Fruit fly (Drosophila melanogaster) whole organism, prepupa: Measurements from ENCODE around the gene CG15814.

Source experiments
- Blimp-1 ChIP-seq: fragments of 200-800 bp; sonication (Bioruptor generic); optimal IDR thresholded peaks from 3 replicates; lab custom pipeline; 2017; ENCODE audit warnings: missing biosample characterization, missing genetic modification characterization, mild to moderate bottlenecking, moderate library complexity, missing genetic modification reagents
- CG11294 ChIP-seq: fragments of 200-800 bp; sonication (Bioruptor generic); IDR thresholded peaks from 2 replicates; pipeline ENCODE4 v1.3.6; 2022; ENCODE audit warnings: missing biosample characterization, missing genetic modification characterization
- CG11762 ChIP-seq: fragments of 200-800 bp; sonication (Bioruptor generic); optimal IDR thresholded peaks from 3 replicates; lab custom pipeline; 2016; ENCODE audit warnings: missing biosample characterization, missing genetic modification characterization; ENCODE audit not compliant: insufficient read depth
- CG11902 ChIP-seq: fragments of 200-800 bp; sonication (Bioruptor generic); optimal IDR thresholded peaks from 3 replicates; lab custom pipeline; 2016; ENCODE audit warnings: missing biosample characterization, missing genetic modification characterization
- CG16779 ChIP-seq: fragments of 200-800 bp; sonication (Bioruptor generic); optimal IDR thresholded peaks from 3 replicates; lab custom pipeline; 2017; ENCODE audit warnings: missing biosample characterization, mild to moderate bottlenecking, missing genetic modification characterization
- CG3032 ChIP-seq: fragments of 200-800 bp; optimal IDR thresholded peaks from 2 replicates; lab custom pipeline; 2019; ENCODE audit warnings: missing biosample characterization, mild to moderate bottlenecking, missing genetic modification characterization, moderate library complexity
- CG31627 ChIP-seq: fragments of 200-800 bp; sonication (Bioruptor generic); optimal IDR thresholded peaks from 3 replicates; lab custom pipeline; 2016; ENCODE audit warnings: missing biosample characterization, missing genetic modification characterization
- CG32006 ChIP-seq: fragments of 200-800 bp; sonication (Bioruptor generic); optimal IDR thresholded peaks from 3 replicates; lab custom pipeline; 2017; ENCODE audit warnings: missing biosample characterization, mild to moderate bottlenecking, missing genetic modification characterization
- CG34406 ChIP-seq: fragments of 200-800 bp; sonication (Bioruptor generic); optimal IDR thresholded peaks from 3 replicates; lab custom pipeline; 2016; ENCODE audit warnings: missing biosample characterization, missing genetic modification characterization
- CG3919 ChIP-seq: fragments of 200-800 bp; sonication (Bioruptor generic); optimal IDR thresholded peaks from 3 replicates; lab custom pipeline; 2016; ENCODE audit warnings: missing biosample characterization, missing genetic modification characterization
- CG6163 ChIP-seq: fragments of 200-800 bp; sonication (Bioruptor generic); IDR thresholded peaks from 3 replicates; pipeline ENCODE4 v1.3.6; 2022; ENCODE audit warnings: missing biosample characterization, missing genetic modification characterization
- CG6276 ChIP-seq: fragments of 200-800 bp; sonication (Bioruptor generic); optimal IDR thresholded peaks from 2 replicates; lab custom pipeline; 2017; ENCODE audit warnings: missing biosample characterization, mild to moderate bottlenecking, missing genetic modification characterization
- CG6792 ChIP-seq: fragments of 200-800 bp; sonication (Bioruptor generic); optimal IDR thresholded peaks from 3 replicates; lab custom pipeline; 2016; ENCODE audit warnings: missing biosample characterization, missing genetic modification characterization
- CG6808 ChIP-seq: fragments of 200-800 bp; sonication (Bioruptor generic); optimal IDR thresholded peaks from 3 replicates; lab custom pipeline; 2017; ENCODE audit warnings: missing biosample characterization, missing genetic modification characterization, mild to moderate bottlenecking, moderate library complexity, missing genetic modification reagents
- CG6854 ChIP-seq: fragments of 200-800 bp; sonication (Bioruptor generic); optimal IDR thresholded peaks from 2 replicates; lab custom pipeline; 2017; ENCODE audit warnings: missing biosample characterization, mild to moderate bottlenecking, missing genetic modification characterization
- CG8119 ChIP-seq: fragments of 200-800 bp; sonication (Bioruptor generic); IDR thresholded peaks from 3 replicates; pipeline ENCODE4 v1.3.6; 2022; ENCODE audit warnings: missing biosample characterization, missing genetic modification characterization
- CG8632 ChIP-seq: fragments of 200-800 bp; sonication (Bioruptor generic); optimal IDR thresholded peaks from 3 replicates; lab custom pipeline; 2016; ENCODE audit warnings: missing biosample characterization, missing genetic modification characterization
- CG9139 ChIP-seq: fragments of 200-800 bp; sonication (Bioruptor generic); optimal IDR thresholded peaks from 3 replicates; lab custom pipeline; 2017; ENCODE audit warnings: missing biosample characterization, mild to moderate bottlenecking, missing genetic modification characterization
- Eip75B ChIP-seq: fragments of 200-800 bp; sonication (Bioruptor generic); optimal IDR thresholded peaks from 3 replicates; lab custom pipeline; 2016; ENCODE audit warnings: missing biosample characterization, missing genetic modification characterization
- Eip78C ChIP-seq: fragments of 200-800 bp; sonication (Bioruptor generic); peaks from one replicate; lab custom pipeline; 2016; ENCODE audit warnings: missing biosample characterization, missing genetic modification characterization
- Eip93F ChIP-seq: fragments of 200-800 bp; sonication (Bioruptor generic); optimal IDR thresholded peaks from 2 replicates; lab custom pipeline; 2016; ENCODE audit warnings: missing biosample characterization, mild to moderate bottlenecking, missing genetic modification characterization
- Ets21C ChIP-seq: fragments of 200-800 bp; sonication (Bioruptor generic); optimal IDR thresholded peaks from 3 replicates; lab custom pipeline; 2016; ENCODE audit warnings: missing biosample characterization, missing genetic modification characterization
- Ets96B ChIP-seq: fragments of 200-800 bp; optimal IDR thresholded peaks from 2 replicates; lab custom pipeline; 2019; ENCODE audit warnings: missing biosample characterization, mild to moderate bottlenecking, missing genetic modification characterization, moderate library complexity
- Gug ChIP-seq: fragments of 200-800 bp; sonication (Bioruptor generic); IDR thresholded peaks from 2 replicates; pipeline ENCODE4 v1.3.6; 2022; ENCODE audit warnings: missing biosample characterization, missing genetic modification characterization
- Hr39 ChIP-seq: fragments of 200-800 bp; sonication (Bioruptor generic); optimal IDR thresholded peaks from 2 replicates; lab custom pipeline; 2016; ENCODE audit warnings: missing biosample characterization, missing genetic modification characterization
- Hr4 ChIP-seq: fragments of 200-800 bp; sonication (Bioruptor generic); optimal IDR thresholded peaks from 3 replicates; lab custom pipeline; 2016; ENCODE audit warnings: missing biosample characterization, missing genetic modification characterization
- Lpt ChIP-seq: fragments of 200-800 bp; sonication (Bioruptor generic); optimal IDR thresholded peaks from 3 replicates; lab custom pipeline; 2016; ENCODE audit warnings: missing biosample characterization, missing genetic modification characterization
- Smox ChIP-seq: fragments of 200-800 bp; sonication (Bioruptor generic); optimal IDR thresholded peaks from 3 replicates; lab custom pipeline; 2016; ENCODE audit warnings: missing biosample characterization, missing genetic modification characterization
- Sox102F ChIP-seq: fragments of 200-800 bp; sonication (Bioruptor generic); optimal IDR thresholded peaks from 2 replicates; lab custom pipeline; 2016; ENCODE audit warnings: missing biosample characterization, mild to moderate bottlenecking, missing genetic modification characterization
- Sox15 ChIP-seq: fragments of 200-800 bp; sonication (Bioruptor generic); optimal IDR thresholded peaks from 3 replicates; lab custom pipeline; 2016; ENCODE audit warnings: missing biosample characterization, missing genetic modification characterization
- achi ChIP-seq: fragments of 200-800 bp; sonication (Bioruptor generic); optimal IDR thresholded peaks from 3 replicates; lab custom pipeline; 2016; ENCODE audit warnings: missing biosample characterization, missing genetic modification characterization
- acj6 ChIP-seq: fragments of 200-800 bp; sonication (Bioruptor generic); optimal IDR thresholded peaks from 3 replicates; lab custom pipeline; 2016; ENCODE audit warnings: missing biosample characterization, missing genetic modification characterization
- cyc ChIP-seq: fragments of 200-800 bp; sonication (Bioruptor generic); optimal IDR thresholded peaks from 3 replicates; lab custom pipeline; 2016; ENCODE audit warnings: missing biosample characterization, missing genetic modification characterization
- dac ChIP-seq: fragments of 200-800 bp; sonication (Bioruptor generic); optimal IDR thresholded peaks from 2 replicates; lab custom pipeline; 2017; ENCODE audit warnings: missing biosample characterization, mild to moderate bottlenecking, missing genetic modification characterization
- eg ChIP-seq: fragments of 200-800 bp; sonication (Bioruptor generic); IDR thresholded peaks from 3 replicates; pipeline ENCODE4 v1.3.6; 2022; ENCODE audit warnings: missing biosample characterization, missing genetic modification characterization
- esn ChIP-seq: fragments of 200-800 bp; sonication (Bioruptor generic); optimal IDR thresholded peaks from 2 replicates; lab custom pipeline; 2016; ENCODE audit warnings: missing biosample characterization, mild to moderate bottlenecking, missing genetic modification characterization, moderate library complexity
- fd85E ChIP-seq: fragments of 200-800 bp; sonication (Bioruptor generic); optimal IDR thresholded peaks from 3 replicates; lab custom pipeline; 2016; ENCODE audit warnings: missing biosample characterization, missing genetic modification characterization
- fkh ChIP-seq: fragments of 200-800 bp; sonication (Bioruptor generic); optimal IDR thresholded peaks from 3 replicates; lab custom pipeline; 2017; ENCODE audit warnings: missing biosample characterization, mild to moderate bottlenecking, missing genetic modification characterization, moderate library complexity
- lz ChIP-seq: fragments of 200-800 bp; sonication (Bioruptor generic); optimal IDR thresholded peaks from 3 replicates; lab custom pipeline; 2016; ENCODE audit warnings: missing biosample characterization, missing genetic modification characterization
- net ChIP-seq: fragments of 200-800 bp; sonication (Bioruptor generic); optimal IDR thresholded peaks from 3 replicates; lab custom pipeline; 2016; ENCODE audit warnings: missing biosample characterization, missing genetic modification characterization
- salr ChIP-seq, 2 experiments: fragments of 200-800 bp; sonication (Bioruptor generic); optimal IDR thresholded peaks; 3 replicates each; lab custom pipeline; 2016 to 2018; ENCODE audit warnings: missing biosample characterization in 2 of 2, missing genetic modification characterization in 2 of 2, mild to moderate bottlenecking in 1 of 2
- spab ChIP-seq: fragments of 200-800 bp; sonication (Bioruptor generic); optimal IDR thresholded peaks from 2 replicates; lab custom pipeline; 2017; ENCODE audit warnings: missing biosample characterization, mild to moderate bottlenecking, missing genetic modification characterization, missing genetic modification reagents
- ss ChIP-seq, 2 experiments: fragments of 200-800 bp; sonication (Bioruptor generic); optimal IDR thresholded peaks; 2 replicates in 1 of 2; 3 replicates in 1 of 2; lab custom pipeline; 2017 to 2018; ENCODE audit warnings: mild to moderate bottlenecking in 2 of 2, missing biosample characterization in 2 of 2, missing genetic modification characterization in 2 of 2, moderate library complexity in 1 of 2
- svp ChIP-seq: fragments of 200-800 bp; sonication (Bioruptor generic); peaks from one replicate; lab custom pipeline; 2016; ENCODE audit warnings: missing biosample characterization, missing genetic modification characterization
- topi ChIP-seq: fragments of 200-800 bp; sonication (Bioruptor generic); optimal IDR thresholded peaks from 3 replicates; lab custom pipeline; 2016; ENCODE audit warnings: missing biosample characterization, missing genetic modification characterization

CG15814 gene

DNA sequence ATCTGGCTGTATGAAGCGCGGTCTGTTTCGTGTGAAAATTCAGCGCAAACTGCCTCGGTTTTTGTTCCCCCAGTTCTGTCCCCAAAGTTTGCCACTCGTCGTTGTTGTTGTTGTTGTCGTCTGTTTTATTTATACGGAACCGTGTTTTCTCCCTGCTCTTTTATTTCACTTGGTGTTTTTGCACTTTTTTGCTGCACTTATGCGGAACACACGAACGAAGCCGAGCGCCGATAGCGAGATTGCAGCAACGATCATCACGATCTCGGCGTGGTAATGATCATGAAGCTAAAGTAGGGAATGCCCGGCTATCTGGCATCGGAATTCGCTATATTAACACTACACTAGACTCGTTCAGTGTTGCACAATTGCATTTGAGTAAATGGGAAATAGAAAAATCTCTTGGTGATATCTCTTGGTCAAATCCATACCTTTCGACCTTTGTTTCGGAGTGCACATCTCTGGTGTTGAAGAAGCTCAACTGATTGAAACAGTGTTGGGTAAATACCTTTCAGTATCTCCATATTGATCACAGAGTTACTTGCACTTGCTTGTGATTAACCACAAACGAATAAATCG lies 25.0 kb upstream of the CG15814 start (continued):
- TF ChIP-seq CG34406 (peak; percentile 4), salr (GFP tag; optimal IDR thresholded peaks at IDR 0.05; lab: Kevin White, UChicago) (no peak), CG11762 (GFP tag; lab: Kevin White, UChicago) (peak; percentile 6), CG11294 (GFP tag; lab: Robert Waterston, UW) (no peak), CG6792 (GFP tag; lab: Kevin White, UChicago) (peak; percentile 46), CG3032 (tag; lab: Kevin White, UChicago) (no peak), Smox (GFP tag; lab: Kevin White, UChicago) (peak; percentile 15), Gug (no peak), Ets21C (GFP tag; lab: Kevin White, UChicago) (peak; percentile 41), cyc (peak; percentile 56), Sox102F (GFP tag; lab: Kevin White, UChicago) (peak; percentile 55), CG9139 (GFP tag; lab: Kevin White, UChicago) (peak; percentile 17), Sox15 (GFP tag; lab: Kevin White, UChicago) (peak; percentile 30), CG32006 (GFP tag; lab: Kevin White, UChicago) (peak; percentile 32), Hr4 (GFP tag; lab: Kevin White, UChicago) (peak; percentile 62), CG31627 (GFP tag; lab: Kevin White, UChicago) (peak; percentile 64), CG11902 (GFP tag; lab: Kevin White, UChicago) (peak; percentile 20), CG6163 (peak; percentile 46; the same call in 2 of the 3 replicates), Eip75B (peak; percentile 53), CG3919 (GFP tag; lab: Kevin White, UChicago) (peak; percentile 58), CG16779 (tag; lab: Kevin White, UChicago) (peak; percentile 20), net (GFP tag; lab: Kevin White, UChicago) (peak; percentile 28), CG6276 (GFP tag; lab: Kevin White, UChicago) (peak; percentile 27)

DNA sequence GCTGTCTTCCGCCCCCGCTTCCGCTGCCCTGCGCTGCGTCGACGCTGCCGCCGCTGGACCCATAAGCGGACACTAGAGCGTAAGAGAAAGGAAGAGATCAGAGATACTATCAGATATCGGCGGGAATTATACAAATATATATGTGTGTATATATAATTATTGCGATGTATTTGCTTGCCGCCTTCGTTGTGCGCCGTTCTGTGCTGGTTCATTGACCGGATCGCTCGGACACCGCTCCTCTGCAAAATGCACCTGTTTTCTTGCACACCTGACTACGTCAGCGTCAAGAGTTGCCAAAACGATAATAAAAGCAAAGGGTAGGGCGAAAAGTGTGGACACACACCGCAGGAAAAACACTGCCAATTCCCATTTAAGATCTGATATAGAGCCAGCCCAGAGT lies 23.2 kb upstream of the CG15814 start:
- TF ChIP-seq topi (GFP tag; lab: Kevin White, UChicago) (peak; percentile 6), Ets21C (GFP tag; lab: Kevin White, UChicago) (peak; percentile 18), CG31627 (GFP tag; lab: Kevin White, UChicago) (no peak), Ets96B (tag; lab: Kevin White, UChicago) (no peak), Eip93F (GFP tag; lab: Kevin White, UChicago) (peak; percentile 16), svp (GFP tag; lab: Kevin White, UChicago) (peak; percentile 71), CG8632 (GFP tag; lab: Kevin White, UChicago) (no peak), CG3032 (tag; lab: Kevin White, UChicago) (no peak), CG6854 (GFP tag; lab: Kevin White, UChicago) (no peak), CG11762 (GFP tag; lab: Kevin White, UChicago) (no peak), CG11902 (GFP tag; lab: Kevin White, UChicago) (no peak), net (GFP tag; lab: Kevin White, UChicago) (no peak), lz (GFP tag; lab: Kevin White, UChicago) (no peak), CG6792 (GFP tag; lab: Kevin White, UChicago) (no peak), CG6163 (no peak), achi (no peak)

DNA sequence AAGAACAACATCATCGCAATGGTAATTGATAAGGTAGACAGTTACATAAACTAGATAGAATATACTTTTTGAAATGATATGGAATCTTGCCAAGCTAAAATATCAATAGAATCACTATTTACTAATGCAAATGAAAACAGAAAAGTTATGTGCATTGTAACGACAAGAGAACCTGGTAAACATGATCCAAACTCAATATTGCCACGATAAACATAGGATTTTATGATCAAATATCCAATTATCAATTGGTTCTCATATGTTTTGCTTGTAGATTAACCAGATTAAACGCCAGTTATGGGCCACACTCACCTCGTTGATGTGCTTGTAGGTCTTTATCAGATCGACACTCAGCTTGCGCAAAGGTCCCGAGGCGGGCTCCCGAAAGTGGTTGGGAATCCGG lies 22.2 kb upstream of the CG15814 start:
- TF ChIP-seq CG6163: no peak
- TF ChIP-seq CG32006 (GFP tag; lab: Kevin White, UChicago): no peak
- no peak for TF ChIP-seq Lpt (GFP tag; lab: Kevin White, UChicago)
- TF ChIP-seq Gug: no peak
- no peak for TF ChIP-seq esn (GFP tag; lab: Kevin White, UChicago)
- no peak for TF ChIP-seq CG8119 (GFP tag; lab: Robert Waterston, UW)
- peak; percentile 37 for TF ChIP-seq fkh
- no peak for TF ChIP-seq Hr4 (GFP tag; lab: Kevin White, UChicago)
- TF ChIP-seq CG16779 (tag; lab: Kevin White, UChicago): no peak
- no peak for TF ChIP-seq acj6
- no peak for TF ChIP-seq Blimp-1 (GFP tag; lab: Kevin White, UChicago)
- no peak for TF ChIP-seq Hr39 (GFP tag; lab: Kevin White, UChicago)
- TF ChIP-seq CG6808 (GFP tag; lab: Kevin White, UChicago): peak; percentile 30
- no peak for TF ChIP-seq eg
- no peak for TF ChIP-seq dac (GFP tag; lab: Kevin White, UChicago)
- TF ChIP-seq CG11902 (GFP tag; lab: Kevin White, UChicago): no peak
- peak; percentile 37 for TF ChIP-seq Eip78C
- TF ChIP-seq CG3919 (GFP tag; lab: Kevin White, UChicago): no peak
- TF ChIP-seq fd85E: no peak
- no peak for TF ChIP-seq spab
- no peak for TF ChIP-seq ss (GFP tag; optimal IDR thresholded peaks at IDR 0.05; lab: Kevin White, UChicago)
- no peak for TF ChIP-seq CG11294 (GFP tag; lab: Robert Waterston, UW)
